ENCODE assay signal across 1 fruit fly cellular context in the genomic region with DNA sequence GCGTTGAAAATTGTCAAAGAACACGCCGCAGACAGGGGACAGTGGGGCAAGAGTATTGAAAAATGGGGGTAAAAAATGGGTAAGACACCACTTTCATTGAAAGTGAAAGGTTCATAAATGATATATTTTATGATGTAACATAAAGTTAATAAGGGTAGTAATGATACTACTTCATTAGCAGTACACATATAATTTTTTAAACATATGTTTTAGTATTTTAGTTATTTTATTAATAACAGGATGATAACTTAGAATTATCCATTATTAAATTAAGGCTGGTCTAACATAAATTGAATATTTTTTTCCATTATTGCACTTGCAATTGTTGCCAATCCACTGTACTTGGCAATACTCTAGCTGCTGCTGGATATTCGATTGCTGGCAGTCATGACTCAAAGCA.
TF ChIP-seq lines count a peak whose summit lies in the region.

No protein-coding gene starts in this region.

TF ChIP-seq in whole organism, embryonic, 481 proteins besides CTCF, POLR2A, EP300 and RAD21 (continued from another document):
- TF ChIP-seq CG2120 (GFP tag; optimal IDR thresholded peaks at IDR 0.05; lab: Kevin White, UChicago) (no peak), CG17328 (GFP tag; IDR thresholded peaks at IDR 0.05; lab: Robert Waterston, UW) (peak; percentile 36; the same call in 1 of the 2 replicates), fd64A (GFP tag; optimal IDR thresholded peaks at IDR 0.05; lab: Kevin White, UChicago) (no peak), CG12942 (GFP tag; optimal IDR thresholded peaks at IDR 0.05; lab: Kevin White, UChicago) (no peak), CG11695 (GFP tag; IDR thresholded peaks at IDR 0.05; lab: Robert Waterston, UW) (no peak), Asciz (GFP tag; optimal IDR thresholded peaks at IDR 0.05; lab: Kevin White, UChicago) (no peak), tio (GFP tag; optimal IDR thresholded peaks at IDR 0.05; lab: Kevin White, UChicago) (peak; percentile 10), CG6683 (GFP tag; optimal IDR thresholded peaks at IDR 0.05; lab: Kevin White, UChicago) (no peak), Sox102F (GFP tag; optimal IDR thresholded peaks at IDR 0.05; lab: Kevin White, UChicago) (peak; percentile 40), HLH3B (GFP tag; IDR thresholded peaks at IDR 0.05; lab: Robert Waterston, UW) (no peak), CG7928 (GFP tag; optimal IDR thresholded peaks at IDR 0.05; lab: Kevin White, UChicago) (no peak), hkb (optimal IDR thresholded peaks at IDR 0.05; lab: Kevin White, UChicago) (no peak), hkb (GFP tag; IDR thresholded peaks at IDR 0.05; lab: Robert Waterston, UW) (no peak), unc-4 (GFP tag; IDR thresholded peaks at IDR 0.05; lab: Robert Waterston, UW; ENCODE audit: partially characterized antibody) (no peak), Drgx (GFP tag; IDR thresholded peaks at IDR 0.05; lab: Robert Waterston, UW) (peak; percentile 67), CoRest (tag; optimal IDR thresholded peaks at IDR 0.05; lab: Kevin White, UChicago) (peak; percentile 46), HmgD (GFP tag; optimal IDR thresholded peaks at IDR 0.05; lab: Kevin White, UChicago) (no peak), Fer1 (GFP tag; optimal IDR thresholded peaks at IDR 0.05; lab: Kevin White, UChicago) (no peak), prd (optimal IDR thresholded peaks at IDR 0.05; lab: Kevin White, UChicago) (no peak), prd (GFP tag; IDR thresholded peaks at IDR 0.05; lab: Robert Waterston, UW) (peak; percentile 47; the same call in 2 of the 3 replicates), Fer3 (tag; optimal IDR thresholded peaks at IDR 0.05; lab: Kevin White, UChicago) (no peak), CG8924 (tag; optimal IDR thresholded peaks at IDR 0.05; lab: Kevin White, UChicago) (peak; percentile 2), CG4424 (GFP tag; optimal IDR thresholded peaks at IDR 0.05; lab: Kevin White, UChicago) (peak; percentile 29), croc (GFP tag; conservative IDR thresholded peaks at IDR 0.05; lab: Robert Waterston, UW) (no peak), Lpt (GFP tag; optimal IDR thresholded peaks at IDR 0.05; lab: Kevin White, UChicago) (no peak), Blimp-1 (GFP tag; optimal IDR thresholded peaks at IDR 0.05; lab: Kevin White, UChicago) (peak; percentile 69), CG11723 (GFP tag; optimal IDR thresholded peaks at IDR 0.05; lab: Kevin White, UChicago) (no peak), Usf (GFP tag; optimal IDR thresholded peaks at IDR 0.05; lab: Kevin White, UChicago) (no peak), CG12769 (tag; optimal IDR thresholded peaks at IDR 0.05; lab: Kevin White, UChicago) (no peak), CG32532 (GFP tag; IDR thresholded peaks at IDR 0.05; lab: Robert Waterston, UW) (no peak), dm (GFP tag; optimal IDR thresholded peaks at IDR 0.05; lab: Kevin White, UChicago) (no peak), sc (optimal IDR thresholded peaks at IDR 0.05; lab: Kevin White, UChicago) (no peak), sc (GFP tag; optimal IDR thresholded peaks at IDR 0.05; lab: Kevin White, UChicago) (peak; percentile 15), CG30403 (GFP tag; optimal IDR thresholded peaks at IDR 0.05; lab: Kevin White, UChicago) (peak; percentile 19), CG14667 (GFP tag; IDR thresholded peaks at IDR 0.05; lab: Robert Waterston, UW) (no peak), Sry-β (GFP tag; optimal IDR thresholded peaks at IDR 0.05; lab: Kevin White, UChicago) (no peak), Eip74EF (GFP tag; optimal IDR thresholded peaks at IDR 0.05; lab: Kevin White, UChicago) (no peak), CG10654 (GFP tag; optimal IDR thresholded peaks at IDR 0.05; lab: Kevin White, UChicago) (no peak), Doc2 (GFP tag; IDR thresholded peaks at IDR 0.05; lab: Robert Waterston, UW) (no peak), CG1792 (GFP tag; optimal IDR thresholded peaks at IDR 0.05; lab: Kevin White, UChicago) (no peak), Chrac-16 (GFP tag; optimal IDR thresholded peaks at IDR 0.05; lab: Kevin White, UChicago) (no peak), zfh2 (GFP tag; optimal IDR thresholded peaks at IDR 0.05; lab: Kevin White, UChicago) (no peak), CG7839 (tag; optimal IDR thresholded peaks at IDR 0.05; lab: Kevin White, UChicago) (peak; percentile 37), gem (tag; optimal IDR thresholded peaks at IDR 0.05; lab: Kevin White, UChicago) (peak; percentile 57), Spps (tag; optimal IDR thresholded peaks at IDR 0.05; lab: Kevin White, UChicago) (peak; percentile 32), CG2889 (GFP tag; IDR thresholded peaks at IDR 0.05; lab: Robert Waterston, UW) (no peak), ase (GFP tag; IDR thresholded peaks at IDR 0.05; lab: Robert Waterston, UW) (no peak), Camta (GFP tag; optimal IDR thresholded peaks at IDR 0.05; lab: Kevin White, UChicago) (no peak), Meics (GFP tag; optimal IDR thresholded peaks at IDR 0.05; lab: Kevin White, UChicago) (no peak), CG3281 (GFP tag; optimal IDR thresholded peaks at IDR 0.05; lab: Kevin White, UChicago) (no peak), jigr1 (GFP tag; IDR thresholded peaks at IDR 0.05; lab: Robert Waterston, UW) (no peak), MTF-1 (GFP tag; optimal IDR thresholded peaks at IDR 0.05; lab: Kevin White, UChicago; ENCODE audit: borderline replicate concordance) (no peak), CG1024 (GFP tag; IDR thresholded peaks at IDR 0.05; lab: Robert Waterston, UW) (no peak), jing (GFP tag; optimal IDR thresholded peaks at IDR 0.05; lab: Kevin White, UChicago) (no peak), run (tag; optimal IDR thresholded peaks at IDR 0.05; lab: Kevin White, UChicago) (no peak), CG10431 (GFP tag; optimal IDR thresholded peaks at IDR 0.05; lab: Kevin White, UChicago) (no peak), CG3995 (GFP tag; optimal IDR thresholded peaks at IDR 0.05; lab: Kevin White, UChicago) (no peak), nmo (GFP tag; optimal IDR thresholded peaks at IDR 0.05; lab: Kevin White, UChicago) (peak; percentile 65), CG10979 (tag; optimal IDR thresholded peaks at IDR 0.05; lab: Kevin White, UChicago) (peak; percentile 59), pfk (GFP tag; optimal IDR thresholded peaks at IDR 0.05; lab: Kevin White, UChicago) (no peak), NC2α (GFP tag; optimal IDR thresholded peaks at IDR 0.05; lab: Kevin White, UChicago) (no peak), eyg (GFP tag; optimal IDR thresholded peaks at IDR 0.05; lab: Kevin White, UChicago) (no peak), sqz (GFP tag; optimal IDR thresholded peaks at IDR 0.05; lab: Kevin White, UChicago) (no peak), Bgb (GFP tag; IDR thresholded peaks at IDR 0.05; lab: Robert Waterston, UW; ENCODE audit: partially characterized antibody) (no peak), chn (GFP tag; optimal IDR thresholded peaks at IDR 0.05; lab: Kevin White, UChicago) (no peak), lbe (GFP tag; optimal IDR thresholded peaks at IDR 0.05; lab: Kevin White, UChicago) (no peak), CG11560 (tag; IDR thresholded peaks at IDR 0.05; lab: Robert Waterston, UW) (no peak), exex (tag; optimal IDR thresholded peaks at IDR 0.05; lab: Kevin White, UChicago) (no peak), CHES-1-like (GFP tag; optimal IDR thresholded peaks at IDR 0.05; lab: Kevin White, UChicago) (no peak), lola (GFP tag; optimal IDR thresholded peaks at IDR 0.05; lab: Kevin White, UChicago) (peak in 1 of 3 experiments; percentile 72), CG6854 (GFP tag; optimal IDR thresholded peaks at IDR 0.05; lab: Kevin White, UChicago) (no peak), CG6765 (GFP tag; optimal IDR thresholded peaks at IDR 0.05; lab: Kevin White, UChicago) (no peak), CG11247 (GFP tag; IDR thresholded peaks at IDR 0.05; lab: Robert Waterston, UW) (no peak), chif (GFP tag; optimal IDR thresholded peaks at IDR 0.05; lab: Kevin White, UChicago) (no peak), kni (GFP tag; optimal IDR thresholded peaks at IDR 0.05; lab: Kevin White, UChicago) (no peak), sd (tag; optimal IDR thresholded peaks at IDR 0.05; lab: Kevin White, UChicago) (no peak), CG12155 (GFP tag; optimal IDR thresholded peaks at IDR 0.05; lab: Kevin White, UChicago) (no peak), Vsx1 (GFP tag; optimal IDR thresholded peaks at IDR 0.05; lab: Kevin White, UChicago) (no peak), toy (GFP tag; IDR thresholded peaks at IDR 0.05; lab: Robert Waterston, UW) (no peak), Side (GFP tag; optimal IDR thresholded peaks at IDR 0.05; lab: Kevin White, UChicago) (no peak), sens-2 (GFP tag; IDR thresholded peaks at IDR 0.05; lab: Robert Waterston, UW) (no peak), HHEX (GFP tag; optimal IDR thresholded peaks at IDR 0.05; lab: Kevin White, UChicago) (no peak)
